Worm (Caenorhabditis elegans) whole organism, L1 larva: Measurements from ENCODE around the gene srbc-11.
"Not testable (repeated sequence)": the region's sequence is repeated elsewhere in the genome, so short reads cannot be mapped to it uniquely, and the experiment has no call there.

Experiments
- ets-5 ChIP-seq: fragments of 200-800 bp; sonication (Bioruptor generic); IDR thresholded peaks from 2 replicates; pipeline ENCODE4 v1.3.6; 2022; ENCODE audit warnings: missing genetic modification characterization, missing compliant biosample characterization
- fos-1 ChIP-seq: fragments of 150-350 bp; optimal IDR thresholded peaks from 2 replicates; lab custom pipeline; 2014; ENCODE audit warnings: missing biosample characterization, missing genetic modification characterization
- lin-15B ChIP-seq: fragments of 150-350 bp; sonication (generic microtip); optimal IDR thresholded peaks from 3 replicates; lab custom pipeline; 2014; ENCODE audit warnings: missing biosample characterization, missing genetic modification characterization
- lin-39 ChIP-seq: fragments of 150-350 bp; optimal IDR thresholded peaks from 2 replicates; lab custom pipeline; 2014; ENCODE audit warnings: missing biosample characterization, missing genetic modification reagents, missing genetic modification characterization
- mef-2 ChIP-seq: fragments of 150-350 bp; optimal IDR thresholded peaks from 2 replicates; lab custom pipeline; 2014; ENCODE audit warnings: missing biosample characterization, missing genetic modification characterization
- mep-1 ChIP-seq: fragments of 150-350 bp; optimal IDR thresholded peaks from 2 replicates; lab custom pipeline; 2014; ENCODE audit warnings: missing biosample characterization, missing genetic modification characterization

- TF ChIP-seq lin-15B (tag; lab: Kevin White, UChicago); ets-5 (GFP tag; lab: Robert Waterston, UW); mef-2 (tag; lab: Kevin White, UChicago); lin-39 (tag; lab: Kevin White, UChicago); mep-1 (tag; lab: Kevin White, UChicago); fos-1: not testable (repeated sequence)
These were observed 16.4 kb upstream of the srbc-11 start, which contains the start of gene nhr-171 for ce11 chrV:7511465-7511864.
